Fruit fly (Drosophila melanogaster): ENCODE measurements around the gene DIP-gamma.

- TF ChIP-seq CG18619 (GFP tag; optimal IDR thresholded peaks at IDR 0.05): peak; percentile 29
- TF ChIP-seq row (GFP tag; IDR thresholded peaks at IDR 0.05): peak; percentile 46; the same call in 2 of the 3 replicates
- no peak for TF ChIP-seq chinmo (GFP tag; IDR thresholded peaks at IDR 0.05; ENCODE audit: partially characterized antibody)
- no peak for TF ChIP-seq MBD-R2 (GFP tag; IDR thresholded peaks at IDR 0.05)
- TF ChIP-seq CG12219 (GFP tag; optimal IDR thresholded peaks at IDR 0.05): no peak
- TF ChIP-seq Dll (GFP tag; IDR thresholded peaks at IDR 0.05; ENCODE audit: partially characterized antibody): no peak
- TF ChIP-seq insv (GFP tag; optimal IDR thresholded peaks at IDR 0.05): no peak
- no peak for TF ChIP-seq CG10366 (GFP tag; IDR thresholded peaks at IDR 0.05)
- no peak for TF ChIP-seq Asciz (GFP tag; optimal IDR thresholded peaks at IDR 0.05)
- TF ChIP-seq CG3281 (GFP tag; optimal IDR thresholded peaks at IDR 0.05): peak; percentile 68
- TF ChIP-seq nmo (GFP tag; optimal IDR thresholded peaks at IDR 0.05): peak; percentile 34
- no peak for TF ChIP-seq Sin3A (optimal IDR thresholded peaks at IDR 0.05)
- TF ChIP-seq pfk (GFP tag; optimal IDR thresholded peaks at IDR 0.05): no peak
These were observed 11.1 kb downstream of the DIP-gamma start for dm6 chr3R:28959105-28959504.

Measured in whole organism, embryonic.